Fruit fly (Drosophila melanogaster): ENCODE measurements around the gene Rh7.
A peak's percentile ranks its signal among the peaks of the same experiment; 100 is the strongest.

Gene Rh7

dm6 chr3L:12138113-12138899, 37.0 kb downstream of the Rh7 start, which contains the start of the genes ND-SGDH and RhoGAP68F (continued):
- TF ChIP-seq Xrp1 (GFP tag; IDR thresholded peaks at IDR 0.05) (peak; percentile 58; the same call in 1 of the 2 replicates), CG8765 (GFP tag; IDR thresholded peaks at IDR 0.05) (no peak), so (GFP tag; IDR thresholded peaks at IDR 0.05) (peak; percentile 50; the same call in 1 of the 3 replicates), gfzf (GFP tag; optimal IDR thresholded peaks at IDR 0.05) (peak; percentile 58), CG13894 (tag; optimal IDR thresholded peaks at IDR 0.05) (peak; percentile 65), cg (GFP tag; optimal IDR thresholded peaks at IDR 0.05) (no peak), ato (GFP tag; IDR thresholded peaks at IDR 0.05; ENCODE audit: partially characterized antibody) (peak; percentile 48; the same call in 1 of the 2 replicates), sisA (GFP tag; IDR thresholded peaks at IDR 0.05) (peak; percentile 68), CG12744 (GFP tag; optimal IDR thresholded peaks at IDR 0.05) (peak; percentile 20), CG13296 (GFP tag; optimal IDR thresholded peaks at IDR 0.05) (peak; percentile 70), CG14441 (GFP tag; IDR thresholded peaks at IDR 0.05) (peak; percentile 74), CG2678 (tag; optimal IDR thresholded peaks at IDR 0.05) (peak; percentile 81), bab2 (GFP tag; optimal IDR thresholded peaks at IDR 0.05) (peak; percentile 45), Opbp (GFP tag; IDR thresholded peaks at IDR 0.05; ENCODE audit: partially characterized antibody) (peak; percentile 85), Dbx (GFP tag; IDR thresholded peaks at IDR 0.05) (peak; percentile 83), hb (GFP tag; IDR thresholded peaks at IDR 0.05; ENCODE audit: partially characterized antibody) (peak; percentile 95), Eip74EF (GFP tag; optimal IDR thresholded peaks at IDR 0.05) (peak in 1 of 2 experiments; percentile 28), al (GFP tag; IDR thresholded peaks at IDR 0.05) (peak; percentile 72), D19B (GFP tag; optimal IDR thresholded peaks at IDR 0.05) (peak; percentile 15), Oaz (GFP tag; IDR thresholded peaks at IDR 0.05) (peak; percentile 52; the same call in 1 of the 2 replicates), CG7987 (GFP tag; optimal IDR thresholded peaks at IDR 0.05) (no peak), CG2889 (GFP tag; IDR thresholded peaks at IDR 0.05) (no peak), tll (GFP tag; optimal IDR thresholded peaks at IDR 0.05) (no peak), tna (GFP tag; IDR thresholded peaks at IDR 0.05; ENCODE audit: partially characterized antibody) (peak; percentile 77), fru (optimal IDR thresholded peaks at IDR 0.05) (no peak), unc-4 (GFP tag; IDR thresholded peaks at IDR 0.05; ENCODE audit: partially characterized antibody) (peak; percentile 91), btn (GFP tag; optimal IDR thresholded peaks at IDR 0.05) (no peak), CG9609 (GFP tag; optimal IDR thresholded peaks at IDR 0.05) (peak; percentile 57), CG10462 (GFP tag; optimal IDR thresholded peaks at IDR 0.05) (peak; percentile 33), cas (GFP tag; IDR thresholded peaks at IDR 0.05) (0 out of 2 replicates have a peak, but pooled peaks have one; percentile 44), Side (GFP tag; optimal IDR thresholded peaks at IDR 0.05) (peak; percentile 15), CG5953 (GFP tag; IDR thresholded peaks at IDR 0.05) (no peak), CG2199 (GFP tag; IDR thresholded peaks at IDR 0.05) (no peak), mam (GFP tag; optimal IDR thresholded peaks at IDR 0.05) (peak; percentile 72), ewg (GFP tag; optimal IDR thresholded peaks at IDR 0.05) (peak; percentile 48), Sin3A (optimal IDR thresholded peaks at IDR 0.05) (peak; percentile 91), sima (GFP tag; optimal IDR thresholded peaks at IDR 0.05) (no peak), cwo (GFP tag; optimal IDR thresholded peaks at IDR 0.05) (peak; percentile 54), az2 (GFP tag; optimal IDR thresholded peaks at IDR 0.05) (peak; percentile 72), CG6654 (GFP tag; optimal IDR thresholded peaks at IDR 0.05) (peak; percentile 36), lmd (GFP tag; IDR thresholded peaks at IDR 0.05) (peak; percentile 77), CG15073 (GFP tag; optimal IDR thresholded peaks at IDR 0.05) (no peak), corto (GFP tag; optimal IDR thresholded peaks at IDR 0.05) (peak; percentile 71), klu (GFP tag; IDR thresholded peaks at IDR 0.05) (peak; percentile 71), dmrt99B (tag; optimal IDR thresholded peaks at IDR 0.05) (peak; percentile 67), CG3281 (GFP tag; optimal IDR thresholded peaks at IDR 0.05) (peak; percentile 60), CG42726 (GFP tag; IDR thresholded peaks at IDR 0.05; ENCODE audit: partially characterized antibody) (peak; percentile 81), Atf-2 (GFP tag; optimal IDR thresholded peaks at IDR 0.05) (peak; percentile 71), CG8924 (tag; optimal IDR thresholded peaks at IDR 0.05) (peak; percentile 69)

Data from whole organism, embryonic.